Fruit fly (Drosophila melanogaster) whole organism, embryonic: ENCODE data around the gene CG13454.

Experiments used
- BEAF-32 ChIP-seq: fragments of 200-800 bp; sonication (Bioruptor generic); optimal IDR thresholded peaks from 3 replicates; lab custom pipeline; 2017; ENCODE audit warnings: missing biosample characterization, missing genetic modification characterization, mild to moderate bottlenecking, moderate library complexity, missing genetic modification reagents
- CG10654 ChIP-seq: fragments of 200-800 bp; sonication (Bioruptor generic); optimal IDR thresholded peaks from 2 replicates; lab custom pipeline; 2016; ENCODE audit warnings: missing biosample characterization, missing genetic modification characterization
- CG11696 ChIP-seq: fragments of 200-800 bp; sonication (Bioruptor generic); IDR thresholded peaks from 2 replicates; pipeline ENCODE4 v1.3.6; 2022; ENCODE audit warnings: missing biosample characterization, missing genetic modification characterization
- CG12104 ChIP-seq: fragments of 200-800 bp; sonication (Bioruptor generic); optimal IDR thresholded peaks from 3 replicates; lab custom pipeline; 2016; ENCODE audit warnings: missing biosample characterization, missing genetic modification characterization
- CG12236 ChIP-seq: fragments of 200-800 bp; sonication (Bioruptor generic); optimal IDR thresholded peaks from 2 replicates; lab custom pipeline; 2016; ENCODE audit warnings: missing biosample characterization, missing genetic modification characterization
- CG1233 ChIP-seq: fragments of 200-800 bp; sonication (Bioruptor generic); optimal IDR thresholded peaks from 4 replicates; lab custom pipeline; 2018; ENCODE audit warnings: missing biosample characterization, mild to moderate bottlenecking, missing genetic modification characterization
- CG13424 ChIP-seq: fragments of 200-800 bp; sonication (Bioruptor generic); optimal IDR thresholded peaks from 2 replicates; lab custom pipeline; 2019; ENCODE audit warnings: missing biosample characterization, mild to moderate bottlenecking, missing genetic modification characterization, moderate library complexity
- CG14710 ChIP-seq: fragments of 200-800 bp; sonication (Bioruptor generic); optimal IDR thresholded peaks from 3 replicates; lab custom pipeline; 2019; ENCODE audit warnings: missing biosample characterization, mild to moderate bottlenecking, missing genetic modification characterization, moderate library complexity
- CG17361 ChIP-seq: fragments of 200-800 bp; sonication (Bioruptor generic); IDR thresholded peaks from 3 replicates; pipeline ENCODE4 v1.3.6; 2022; ENCODE audit warnings: missing biosample characterization, missing genetic modification characterization
- CG17802 ChIP-seq: fragments of 200-800 bp; sonication (Bioruptor generic); optimal IDR thresholded peaks from 2 replicates; lab custom pipeline; 2018; ENCODE audit warnings: missing biosample characterization, mild to moderate bottlenecking, missing genetic modification characterization, moderate library complexity
- CG30403 ChIP-seq: fragments of 200-800 bp; sonication (Bioruptor generic); optimal IDR thresholded peaks from 3 replicates; lab custom pipeline; 2016; ENCODE audit warnings: missing biosample characterization, missing genetic modification characterization
- CG3065 ChIP-seq: fragments of 200-800 bp; sonication (Bioruptor generic); optimal IDR thresholded peaks from 2 replicates; lab custom pipeline; 2016; ENCODE audit warnings: missing biosample characterization, missing genetic modification characterization
- CG32772 ChIP-seq: fragments of 200-800 bp; sonication (Bioruptor generic); IDR thresholded peaks from 2 replicates; pipeline ENCODE4 v1.3.6; 2022; ENCODE audit warnings: missing biosample characterization, missing genetic modification characterization
- CG33557 ChIP-seq: fragments of 200-800 bp; sonication (Bioruptor generic); optimal IDR thresholded peaks from 2 replicates; lab custom pipeline; 2019; ENCODE audit warnings: missing biosample characterization, mild to moderate bottlenecking, missing genetic modification characterization, moderate library complexity
- CG6654 ChIP-seq: fragments of 200-800 bp; sonication (Bioruptor generic); optimal IDR thresholded peaks from 2 replicates; lab custom pipeline; 2017; ENCODE audit warnings: missing biosample characterization, mild to moderate bottlenecking, missing genetic modification characterization
- CG9609 ChIP-seq: fragments of 200-800 bp; sonication (Bioruptor generic); optimal IDR thresholded peaks from 3 replicates; lab custom pipeline; 2016; ENCODE audit warnings: missing biosample characterization, missing genetic modification characterization
- CTCF ChIP-seq: fragments of 200-800 bp; sonication (Bioruptor generic); optimal IDR thresholded peaks from 2 replicates; lab custom pipeline; 2017; ENCODE audit warnings: missing biosample characterization, mild to moderate bottlenecking, missing genetic modification characterization, moderate library complexity
- Deaf1 ChIP-seq: fragments of 200-800 bp; optimal IDR thresholded peaks from 3 replicates; lab custom pipeline; 2019; ENCODE audit warnings: missing biosample characterization, mild to moderate bottlenecking, missing genetic modification characterization, moderate library complexity
- Dfd ChIP-seq, 2 experiments: fragments of >200 bp; optimal IDR thresholded peaks; 2 replicates each; lab custom pipeline; 2017; ENCODE audit warnings: missing biosample characterization in 2 of 2, missing genetic modification characterization in 2 of 2
- Dp ChIP-seq: fragments of 200-800 bp; sonication (Bioruptor generic); optimal IDR thresholded peaks from 2 replicates; lab custom pipeline; 2018; ENCODE audit warnings: missing biosample characterization, mild to moderate bottlenecking, missing genetic modification characterization, moderate library complexity
- Dref ChIP-seq: fragments of 200-800 bp; sonication (Bioruptor generic); IDR thresholded peaks from 2 replicates; pipeline ENCODE4 v1.3.6; 2022; ENCODE audit warnings: missing biosample characterization, missing genetic modification characterization
- Drgx ChIP-seq: fragments of 200-800 bp; sonication (Bioruptor generic); IDR thresholded peaks from 2 replicates; pipeline ENCODE4 v1.3.6; 2022; ENCODE audit warnings: missing biosample characterization, missing genetic modification characterization
- Hand ChIP-seq: fragments of 200-800 bp; sonication (Bioruptor generic); optimal IDR thresholded peaks from 2 replicates; lab custom pipeline; 2017; ENCODE audit warnings: mild to moderate bottlenecking, missing biosample characterization, missing genetic modification reagents, missing genetic modification characterization
- HmgD ChIP-seq: fragments of 200-800 bp; sonication (Bioruptor generic); optimal IDR thresholded peaks from 3 replicates; lab custom pipeline; 2016; ENCODE audit warnings: missing biosample characterization, missing genetic modification characterization
- HmgZ ChIP-seq: fragments of 200-800 bp; sonication (Bioruptor generic); optimal IDR thresholded peaks from 2 replicates; lab custom pipeline; 2018; ENCODE audit warnings: missing biosample characterization, mild to moderate bottlenecking, missing genetic modification characterization
- Hmx ChIP-seq: fragments of 200-800 bp; sonication (Bioruptor generic); optimal IDR thresholded peaks from 2 replicates; lab custom pipeline; 2016; ENCODE audit warnings: missing biosample characterization, missing genetic modification characterization
- Hr51 ChIP-seq, 2 experiments: fragments of 200-800 bp; sonication (Bioruptor generic); optimal IDR thresholded peaks; 2 replicates in 1 of 2; 3 replicates in 1 of 2; lab custom pipeline; 2016 to 2018; ENCODE audit warnings: missing biosample characterization in 2 of 2, missing genetic modification characterization in 2 of 2, mild to moderate bottlenecking in 1 of 2, moderate library complexity in 1 of 2
- Sry-β ChIP-seq: fragments of 200-800 bp; sonication (Bioruptor generic); optimal IDR thresholded peaks from 2 replicates; lab custom pipeline; 2018; ENCODE audit warnings: missing biosample characterization, mild to moderate bottlenecking, missing genetic modification characterization, moderate library complexity
- abd-A ChIP-seq: fragments of 200-800 bp; sonication (Bioruptor generic); optimal IDR thresholded peaks from 3 replicates; lab custom pipeline; 2019; ENCODE audit warnings: missing biosample characterization, mild to moderate bottlenecking, missing genetic modification characterization, moderate library complexity
- bbx ChIP-seq: fragments of 200-800 bp; sonication (Bioruptor generic); IDR thresholded peaks from 2 replicates; pipeline ENCODE4 v1.3.6; 2022; ENCODE audit warnings: missing biosample characterization, missing genetic modification characterization; ENCODE audit not compliant: partially characterized antibody
- bcd ChIP-seq: fragments of 200-800 bp; sonication (Bioruptor generic); optimal IDR thresholded peaks from 2 replicates; lab custom pipeline; 2017; ENCODE audit warnings: missing biosample characterization, mild to moderate bottlenecking, missing genetic modification characterization
- br ChIP-seq: fragments of >200 bp; optimal IDR thresholded peaks from 2 replicates; lab custom pipeline; 2017
- btn ChIP-seq: fragments of 200-800 bp; sonication (Bioruptor generic); optimal IDR thresholded peaks from 2 replicates; lab custom pipeline; 2016; ENCODE audit warnings: missing biosample characterization, missing genetic modification characterization
- cwo ChIP-seq: fragments of 200-800 bp; sonication (Bioruptor generic); optimal IDR thresholded peaks from 3 replicates; lab custom pipeline; 2017; ENCODE audit warnings: missing biosample characterization, missing genetic modification characterization, mild to moderate bottlenecking, moderate library complexity, missing genetic modification reagents
- da ChIP-seq: fragments of 200-800 bp; sonication (Bioruptor generic); optimal IDR thresholded peaks from 2 replicates; lab custom pipeline; 2016; ENCODE audit warnings: missing biosample characterization, missing genetic modification characterization
- disco-r ChIP-seq: fragments of 200-800 bp; sonication (Bioruptor generic); optimal IDR thresholded peaks from 2 replicates; lab custom pipeline; 2016; ENCODE audit warnings: missing biosample characterization, missing genetic modification characterization
- fru ChIP-seq: fragments of >200 bp; optimal IDR thresholded peaks from 2 replicates; lab custom pipeline; 2017
- gcm ChIP-seq: fragments of 200-800 bp; sonication (Bioruptor generic); optimal IDR thresholded peaks from 2 replicates; lab custom pipeline; 2019; ENCODE audit warnings: missing biosample characterization, mild to moderate bottlenecking, missing genetic modification characterization, moderate library complexity
- gt ChIP-seq: fragments of 200-800 bp; sonication (Bioruptor generic); IDR thresholded peaks from 2 replicates; pipeline ENCODE4 v1.3.6; 2022; ENCODE audit warnings: missing biosample characterization, missing genetic modification characterization
- inv ChIP-seq: fragments of 200-800 bp; sonication (Bioruptor generic); IDR thresholded peaks from 2 replicates; pipeline ENCODE4 v1.3.6; 2022; ENCODE audit warnings: missing biosample characterization, missing genetic modification characterization; ENCODE audit not compliant: partially characterized antibody
- kay ChIP-seq: fragments of 200-800 bp; sonication (Bioruptor generic); optimal IDR thresholded peaks from 2 replicates; lab custom pipeline; 2016; ENCODE audit warnings: missing biosample characterization, missing genetic modification characterization
- klu ChIP-seq: fragments of 200-800 bp; sonication (Bioruptor generic); IDR thresholded peaks from 2 replicates; pipeline ENCODE4 v1.3.6; 2022; ENCODE audit warnings: missing biosample characterization, missing genetic modification characterization
- maf-S ChIP-seq: fragments of 200-800 bp; sonication (Bioruptor generic); optimal IDR thresholded peaks from 2 replicates; lab custom pipeline; 2016; ENCODE audit warnings: missing biosample characterization, missing genetic modification characterization
- ranshi ChIP-seq: fragments of 200-800 bp; sonication (Bioruptor generic); IDR thresholded peaks from 2 replicates; pipeline ENCODE4 v1.3.6; 2022; ENCODE audit warnings: missing biosample characterization, missing genetic modification characterization
- repo ChIP-seq: fragments of 200-800 bp; sonication (Bioruptor generic); optimal IDR thresholded peaks from 2 replicates; lab custom pipeline; 2016; ENCODE audit warnings: missing biosample characterization, missing genetic modification characterization
- seq ChIP-seq: fragments of 200-800 bp; sonication (Bioruptor generic); IDR thresholded peaks from 2 replicates; pipeline ENCODE4 v1.3.6; 2022; ENCODE audit warnings: missing biosample characterization, missing genetic modification characterization
- slp2 ChIP-seq: fragments of 200-800 bp; sonication (Bioruptor generic); optimal IDR thresholded peaks from 2 replicates; lab custom pipeline; 2016; ENCODE audit warnings: missing biosample characterization, missing genetic modification characterization
- so ChIP-seq: fragments of 200-800 bp; sonication (Bioruptor generic); IDR thresholded peaks from 3 replicates; pipeline ENCODE4 v1.3.6; 2022; ENCODE audit warnings: missing biosample characterization, missing genetic modification characterization
- sqz ChIP-seq: fragments of 200-800 bp; sonication (Bioruptor generic); optimal IDR thresholded peaks from 3 replicates; lab custom pipeline; 2018; ENCODE audit warnings: missing biosample characterization, mild to moderate bottlenecking, missing genetic modification characterization
- trem ChIP-seq: fragments of 200-800 bp; optimal IDR thresholded peaks from 3 replicates; lab custom pipeline; 2019; ENCODE audit warnings: missing biosample characterization, mild to moderate bottlenecking, missing genetic modification characterization, moderate library complexity
- zfh1 ChIP-seq: fragments of 200-800 bp; sonication (Bioruptor generic); IDR thresholded peaks from 3 replicates; pipeline ENCODE4 v1.3.6; 2022; ENCODE audit warnings: missing biosample characterization, missing genetic modification characterization

The CG13454 gene

DNA sequence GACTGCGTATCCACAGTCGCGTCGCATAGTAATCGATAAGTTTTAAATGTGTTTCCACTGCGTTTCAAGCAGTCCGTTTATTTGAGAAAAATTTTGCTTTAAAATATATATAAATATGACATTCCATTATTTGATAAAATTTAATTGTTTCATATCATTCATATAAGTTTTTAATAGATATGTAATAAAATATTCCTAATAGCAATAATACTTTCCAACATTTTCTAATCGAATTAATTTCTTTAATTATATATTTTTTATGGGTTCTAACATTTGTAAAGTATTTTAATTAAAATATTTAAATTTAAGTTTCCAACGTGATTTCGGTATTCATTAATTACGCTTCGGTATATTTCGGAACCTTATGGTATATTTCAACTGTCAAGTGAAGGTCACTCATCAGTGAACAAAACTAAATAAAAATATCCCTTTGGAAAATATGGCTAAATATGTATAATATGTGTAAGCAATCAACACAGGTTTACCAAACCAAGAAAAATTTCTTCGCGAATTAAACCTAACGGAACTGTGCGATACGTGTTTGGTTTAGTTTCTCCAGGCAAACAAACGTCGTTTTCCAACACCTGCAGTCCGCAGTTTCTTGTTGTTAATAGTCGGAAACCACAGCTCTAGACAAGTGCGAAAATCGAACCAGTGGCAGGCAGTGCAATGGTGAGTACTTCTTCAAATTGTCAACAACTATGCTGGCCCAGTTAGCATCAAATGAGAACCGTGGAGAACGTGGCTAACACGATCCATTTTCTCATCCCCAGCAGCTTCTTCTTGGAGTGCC is 46.4 kb upstream of the CG13454 start, which contains the start of the genes CG7739 and SCCRO (continued):
- TF ChIP-seq Sry-β (no peak), CG30403 (peak; percentile 71), ranshi (GFP tag; lab: Robert Waterston, UW) (peak; percentile 73; the same call in 1 of the 2 replicates), HmgD (GFP tag; lab: Kevin White, UChicago) (no peak), btn (GFP tag; lab: Kevin White, UChicago) (no peak), bcd (GFP tag; lab: Kevin White, UChicago) (no peak), gcm (peak; percentile 10), Hmx (GFP tag; lab: Kevin White, UChicago) (no peak), Dfd (GFP tag; optimal IDR thresholded peaks at IDR 0.05; lab: Kevin White, UChicago) (no peak), Drgx (GFP tag; lab: Robert Waterston, UW) (peak; percentile 68), CTCF (GFP tag; lab: Kevin White, UChicago) (no peak), gt (GFP tag; lab: Robert Waterston, UW) (no peak), CG33557 (GFP tag; lab: Kevin White, UChicago) (no peak), CG17361 (GFP tag; lab: Robert Waterston, UW) (peak; percentile 85), repo (GFP tag; lab: Kevin White, UChicago) (no peak), trem (tag; lab: Kevin White, UChicago) (peak; percentile 50), CG12104 (GFP tag; lab: Kevin White, UChicago) (peak; percentile 1), inv (peak; percentile 52; the same call in 1 of the 2 replicates), br (lab: Kevin White, UChicago) (no peak), klu (GFP tag; lab: Robert Waterston, UW) (no peak), zfh1 (GFP tag; lab: Robert Waterston, UW) (peak; percentile 64; the same call in 2 of the 3 replicates), CG1233 (GFP tag; lab: Kevin White, UChicago) (peak; percentile 24), CG10654 (GFP tag; lab: Kevin White, UChicago) (peak; percentile 39), seq (GFP tag; lab: Robert Waterston, UW) (no peak), HmgZ (tag; lab: Kevin White, UChicago) (peak; percentile 20), da (GFP tag; lab: Kevin White, UChicago) (no peak), CG11696 (GFP tag; lab: Robert Waterston, UW) (peak; percentile 57; the same call in 1 of the 2 replicates), so (GFP tag; lab: Robert Waterston, UW) (no peak), CG12236 (no peak), kay (GFP tag; lab: Kevin White, UChicago) (peak; percentile 61), bbx (GFP tag; lab: Robert Waterston, UW) (peak; percentile 50; the same call in 1 of the 2 replicates), CG32772 (GFP tag; lab: Robert Waterston, UW) (peak; percentile 58), abd-A (no peak), Dref (peak; percentile 83), Deaf1 (tag; lab: Kevin White, UChicago) (no peak), CG13424 (tag; lab: Kevin White, UChicago) (peak; percentile 66), sqz (GFP tag; lab: Kevin White, UChicago) (no peak), CG17802 (peak; percentile 70), cwo (GFP tag; lab: Kevin White, UChicago) (no peak), CG9609 (GFP tag; lab: Kevin White, UChicago) (peak; percentile 20), Dp (GFP tag; lab: Kevin White, UChicago) (peak; percentile 17), Hr51 (GFP tag; optimal IDR thresholded peaks at IDR 0.05; lab: Kevin White, UChicago) (peak; percentile 43 to 67), maf-S (GFP tag; lab: Kevin White, UChicago) (no peak), slp2 (GFP tag; lab: Kevin White, UChicago) (no peak), BEAF-32 (GFP tag; lab: Kevin White, UChicago) (peak; percentile 67), CG14710 (tag; lab: Kevin White, UChicago) (peak; percentile 74), Hand (GFP tag; lab: Kevin White, UChicago) (peak; percentile 4), CG3065 (GFP tag; lab: Kevin White, UChicago) (no peak), fru (lab: Kevin White, UChicago) (no peak), disco-r (GFP tag; lab: Kevin White, UChicago) (no peak), CG6654 (no peak)
